Fruit fly (Drosophila melanogaster) whole organism, adult: ENCODE data around the gene pav.

Experiments used
- CG14711 ChIP-seq: fragments of 200-800 bp; sonication (Bioruptor generic); optimal IDR thresholded peaks from 2 replicates; lab custom pipeline; 2018; ENCODE audit warnings: missing biosample characterization, mild to moderate bottlenecking, missing genetic modification characterization, moderate library complexity
- CG33017 ChIP-seq: fragments of 200-800 bp; sonication (Bioruptor generic); optimal IDR thresholded peaks from 2 replicates; lab custom pipeline; 2018; ENCODE audit warnings: missing biosample characterization, mild to moderate bottlenecking, missing genetic modification characterization, moderate library complexity
- CG5204 ChIP-seq: fragments of 200-800 bp; sonication (Bioruptor generic); optimal IDR thresholded peaks from 2 replicates; lab custom pipeline; 2016; ENCODE audit warnings: missing biosample characterization, missing genetic modification characterization
- Crg-1 ChIP-seq: fragments of 200-800 bp; sonication (Bioruptor generic); optimal IDR thresholded peaks from 2 replicates; lab custom pipeline; 2016; ENCODE audit warnings: missing biosample characterization, missing genetic modification characterization
- Hr96 ChIP-seq: fragments of 200-800 bp; sonication (Bioruptor generic); optimal IDR thresholded peaks from 2 replicates; lab custom pipeline; 2016; ENCODE audit warnings: missing biosample characterization, missing genetic modification characterization
- Mnt ChIP-seq: fragments of 200-800 bp; sonication (Bioruptor generic); optimal IDR thresholded peaks from 2 replicates; lab custom pipeline; 2016; ENCODE audit warnings: missing biosample characterization, mild to moderate bottlenecking, missing genetic modification characterization
- cic ChIP-seq: fragments of 200-800 bp; sonication (Bioruptor generic); optimal IDR thresholded peaks from 2 replicates; lab custom pipeline; 2017; ENCODE audit warnings: missing biosample characterization, mild to moderate bottlenecking, missing genetic modification characterization, moderate library complexity
- kay ChIP-seq: fragments of 200-800 bp; sonication (Bioruptor generic); peaks from one replicate; lab custom pipeline; 2016; ENCODE audit warnings: missing biosample characterization, missing genetic modification characterization, borderline replicate concordance
- ovo ChIP-seq: fragments of 200-800 bp; sonication (Bioruptor generic); optimal IDR thresholded peaks from 2 replicates; lab custom pipeline; 2016; ENCODE audit warnings: missing biosample characterization, missing genetic modification characterization
- toe ChIP-seq: fragments of 200-800 bp; sonication (Bioruptor generic); optimal IDR thresholded peaks from 2 replicates; lab custom pipeline; 2016; ENCODE audit warnings: missing biosample characterization, missing genetic modification characterization

- TF ChIP-seq kay (GFP tag; lab: Kevin White, UChicago) (no peak), cic (GFP tag; lab: Kevin White, UChicago) (no peak), toe (GFP tag; lab: Kevin White, UChicago) (no peak), Hr96 (GFP tag; lab: Kevin White, UChicago) (no peak), CG5204 (GFP tag; lab: Kevin White, UChicago) (no peak), CG14711 (tag; lab: Kevin White, UChicago) (no peak), ovo (GFP tag; lab: Kevin White, UChicago) (no peak), Crg-1 (GFP tag; lab: Kevin White, UChicago) (no peak), CG33017 (tag; lab: Kevin White, UChicago) (no peak), Mnt (no peak)
These were observed 35.3 kb downstream of the pav start, which contains the start of gene Ctl1 for dm6 chr3L:4277796-4278195.
